Worm (Caenorhabditis elegans) whole organism, L4/young adult: ENCODE results near the gene frl-1.

ENCODE experiments used
- W03F9.2 ChIP-seq: fragments of 150-350 bp; optimal IDR thresholded peaks from 2 replicates; lab custom pipeline; 2014; ENCODE audit warnings: missing biosample characterization, missing genetic modification characterization
- dao-5 ChIP-seq: sonication (generic microtip); optimal IDR thresholded peaks from 2 replicates; lab custom pipeline; 2016; ENCODE audit warnings: missing genotype, missing genetic modification characterization, moderate library complexity, missing compliant biosample characterization
- him-1 ChIP-seq: sonication (generic microtip); optimal IDR thresholded peaks from 2 replicates; lab custom pipeline; 2016; ENCODE audit warnings: missing genotype, missing genetic modification reagents, missing genetic modification characterization, missing compliant biosample characterization

ce11 chrIII:2100842-2101241, 23.1 kb upstream of the frl-1 start:
- TF ChIP-seq him-1 (tag; lab: Kevin White, UChicago): no peak
- no peak for TF ChIP-seq W03F9.2
- TF ChIP-seq dao-5: no peak
